Fruit fly (Drosophila melanogaster): ENCODE measurements around the gene CG9356.

Gene CG9356

dm6 chr3R:9394385-9395042, 9.6 kb downstream of the CG9356 start, which contains the start of gene FER (continued):
- TF ChIP-seq acj6 (GFP tag; optimal IDR thresholded peaks at IDR 0.05) (no peak), vri (GFP tag; optimal IDR thresholded peaks at IDR 0.05) (peak; percentile 51), CG3032 (tag; optimal IDR thresholded peaks at IDR 0.05) (peak; percentile 25), OdsH (GFP tag; optimal IDR thresholded peaks at IDR 0.05) (no peak), CG6854 (GFP tag; optimal IDR thresholded peaks at IDR 0.05) (peak; percentile 83), fd85E (GFP tag; optimal IDR thresholded peaks at IDR 0.05) (no peak), lz (GFP tag; optimal IDR thresholded peaks at IDR 0.05) (peak; percentile 6), svp (GFP tag) (peak; percentile 65), ss (GFP tag; optimal IDR thresholded peaks at IDR 0.05) (peak; percentile 9 to 59), Met (GFP tag; optimal IDR thresholded peaks at IDR 0.05) (no peak), achi (GFP tag; optimal IDR thresholded peaks at IDR 0.05) (peak; percentile 8), CG8319 (GFP tag; optimal IDR thresholded peaks at IDR 0.05) (no peak), CG11294 (GFP tag; IDR thresholded peaks at IDR 0.05) (no peak), CG6163 (GFP tag; IDR thresholded peaks at IDR 0.05) (peak; percentile 71), CG34406 (GFP tag; optimal IDR thresholded peaks at IDR 0.05) (no peak), Blimp-1 (GFP tag; optimal IDR thresholded peaks at IDR 0.05) (no peak), cyc (GFP tag; optimal IDR thresholded peaks at IDR 0.05) (peak; percentile 17)

- TF ChIP-seq Smox (GFP tag; optimal IDR thresholded peaks at IDR 0.05) (peak; percentile 91), dac (GFP tag; optimal IDR thresholded peaks at IDR 0.05) (peak; percentile 84), CG10631 (GFP tag; optimal IDR thresholded peaks at IDR 0.05) (peak; percentile 97), CG6163 (GFP tag; IDR thresholded peaks at IDR 0.05) (peak; percentile 98), CG31627 (GFP tag; optimal IDR thresholded peaks at IDR 0.05) (peak; percentile 91), svp (GFP tag) (peak; percentile 94), Ets21C (GFP tag; optimal IDR thresholded peaks at IDR 0.05) (peak; percentile 87), CG1621 (tag; optimal IDR thresholded peaks at IDR 0.05) (peak; percentile 96), Eip78C (GFP tag) (peak; percentile 98), Met (GFP tag; optimal IDR thresholded peaks at IDR 0.05) (peak; percentile 94), CG6276 (GFP tag; optimal IDR thresholded peaks at IDR 0.05) (peak; percentile 96), CG10669 (GFP tag; optimal IDR thresholded peaks at IDR 0.05) (peak; percentile 96), Eip93F (GFP tag; optimal IDR thresholded peaks at IDR 0.05) (peak; percentile 70), Hr38 (GFP tag; optimal IDR thresholded peaks at IDR 0.05) (no peak), CG11762 (GFP tag; optimal IDR thresholded peaks at IDR 0.05; ENCODE audit: insufficient read depth) (peak; percentile 95), CG4318 (GFP tag; optimal IDR thresholded peaks at IDR 0.05) (peak; percentile 86), Ets96B (tag; optimal IDR thresholded peaks at IDR 0.05) (peak; percentile 98), Blimp-1 (GFP tag; optimal IDR thresholded peaks at IDR 0.05) (peak; percentile 82), topi (GFP tag; optimal IDR thresholded peaks at IDR 0.05) (peak; percentile 92), vri (GFP tag; optimal IDR thresholded peaks at IDR 0.05) (peak; percentile 89), Sox14 (GFP tag; optimal IDR thresholded peaks at IDR 0.05) (peak; percentile 97), salr (GFP tag; optimal IDR thresholded peaks at IDR 0.05) (peak; percentile 95 to 96), acj6 (GFP tag; optimal IDR thresholded peaks at IDR 0.05) (peak; percentile 95), Sox102F (GFP tag; optimal IDR thresholded peaks at IDR 0.05) (peak; percentile 92), fd59A (GFP tag; optimal IDR thresholded peaks at IDR 0.05) (peak; percentile 97), ss (GFP tag; optimal IDR thresholded peaks at IDR 0.05) (peak; percentile 97 to 98), Gug (GFP tag; IDR thresholded peaks at IDR 0.05) (peak; percentile 95), CG11902 (GFP tag; optimal IDR thresholded peaks at IDR 0.05) (peak; percentile 78), cyc (GFP tag; optimal IDR thresholded peaks at IDR 0.05) (peak; percentile 91), CG11294 (GFP tag; IDR thresholded peaks at IDR 0.05) (peak; percentile 83), eg (GFP tag; IDR thresholded peaks at IDR 0.05) (peak; percentile 95), fd85E (GFP tag; optimal IDR thresholded peaks at IDR 0.05) (peak; percentile 81), CG6854 (GFP tag; optimal IDR thresholded peaks at IDR 0.05) (peak; percentile 90), CG16779 (tag; optimal IDR thresholded peaks at IDR 0.05) (peak; percentile 92), lz (GFP tag; optimal IDR thresholded peaks at IDR 0.05) (peak; percentile 91), esn (GFP tag; optimal IDR thresholded peaks at IDR 0.05) (peak; percentile 94), CG6792 (GFP tag; optimal IDR thresholded peaks at IDR 0.05) (peak; percentile 94), CG8319 (GFP tag; optimal IDR thresholded peaks at IDR 0.05) (peak; percentile 93), Lpt (GFP tag; optimal IDR thresholded peaks at IDR 0.05) (peak; percentile 96), Hr4 (GFP tag; optimal IDR thresholded peaks at IDR 0.05) (peak; percentile 86), pdm3 (GFP tag; optimal IDR thresholded peaks at IDR 0.05) (peak; percentile 92), Hr39 (GFP tag; optimal IDR thresholded peaks at IDR 0.05) (peak; percentile 91), achi (GFP tag; optimal IDR thresholded peaks at IDR 0.05) (peak; percentile 95), OdsH (GFP tag; optimal IDR thresholded peaks at IDR 0.05) (peak; percentile 95)
Measured at dm6 chr3R:9393542-9394025, 10.5 kb downstream of the CG9356 start.

All from whole organism, prepupa.